Worm (Caenorhabditis elegans) whole organism, L4 larva: Measurements from ENCODE around the gene srt-17.

Experiments used
- F37D6.2 ChIP-seq: sonication (generic microtip); optimal IDR thresholded peaks from 2 replicates; lab custom pipeline; 2016; ENCODE audit warnings: mild to moderate bottlenecking, missing genetic modification characterization, missing compliant biosample characterization
- T26A8.4 ChIP-seq: fragments of 200-800 bp; sonication (Bioruptor generic); IDR thresholded peaks from 2 replicates; pipeline ENCODE4 v1.3.6; 2022; ENCODE audit warnings: missing genetic modification characterization, missing compliant biosample characterization
- Y105C5A.15 ChIP-seq: fragments of 200-800 bp; sonication (Bioruptor generic); IDR thresholded peaks from 2 replicates; pipeline ENCODE4 v1.3.6; 2022; ENCODE audit warnings: missing genetic modification characterization, missing compliant biosample characterization
- Y48G9A.11 ChIP-seq: fragments of 200-800 bp; sonication (Bioruptor generic); IDR thresholded peaks from 2 replicates; pipeline ENCODE4 v1.3.6; 2022; ENCODE audit warnings: missing genetic modification reagents, missing genetic modification characterization, missing compliant biosample characterization
- aha-1 ChIP-seq: fragments of 150-350 bp; peaks from one replicate; lab custom pipeline; 2014; ENCODE audit warnings: missing biosample characterization, missing genetic modification characterization
- aly-2 ChIP-seq: sonication (generic microtip); optimal IDR thresholded peaks from 2 replicates; lab custom pipeline; 2018; ENCODE audit warnings: missing biosample characterization, missing genetic modification characterization
- arid-1 ChIP-seq: fragments of 200-800 bp; sonication (Bioruptor generic); conservative IDR thresholded peaks from 2 replicates; pipeline ENCODE4 v1.3.6; 2022; ENCODE audit warnings: missing genetic modification reagents, missing genetic modification characterization, missing compliant biosample characterization
- ceh-20 ChIP-seq: fragments of 200-800 bp; sonication (Bioruptor generic); IDR thresholded peaks from 2 replicates; pipeline ENCODE4 v1.3.6; 2022; ENCODE audit warnings: missing genetic modification reagents, missing genetic modification characterization, missing compliant biosample characterization
- ceh-28 ChIP-seq: fragments of 150-350 bp; optimal IDR thresholded peaks from 2 replicates; lab custom pipeline; 2014; ENCODE audit warnings: missing biosample characterization, missing genetic modification reagents, missing genetic modification characterization
- ces-1 ChIP-seq: fragments of 150-350 bp; sonication (generic microtip); optimal IDR thresholded peaks from 4 replicates; lab custom pipeline; 2014; ENCODE audit warnings: missing biosample characterization, missing genetic modification reagents, missing genetic modification characterization
- cey-2 ChIP-seq: sonication (generic microtip); optimal IDR thresholded peaks from 3 replicates; lab custom pipeline; 2017; ENCODE audit warnings: missing genetic modification characterization, mild to moderate bottlenecking, missing compliant biosample characterization, antibody characterized with exemption, borderline replicate concordance; ENCODE audit not compliant: insufficient read depth
- daf-12 ChIP-seq: fragments of 150-350 bp; optimal IDR thresholded peaks from 2 replicates; lab custom pipeline; 2014; ENCODE audit warnings: missing biosample characterization, missing genetic modification reagents, missing genetic modification characterization
- daf-8 ChIP-seq: fragments of 200-800 bp; sonication (Bioruptor generic); IDR thresholded peaks from 2 replicates; pipeline ENCODE4 v1.3.6; 2022; ENCODE audit warnings: missing genetic modification characterization, missing compliant biosample characterization
- dmd-6 ChIP-seq: fragments of 200-800 bp; sonication (Bioruptor generic); IDR thresholded peaks from 2 replicates; pipeline ENCODE4 v1.3.6; 2022; ENCODE audit warnings: missing genetic modification reagents, missing genetic modification characterization, missing compliant biosample characterization
- dpl-1 ChIP-seq: fragments of 150-350 bp; optimal IDR thresholded peaks from 2 replicates; lab custom pipeline; 2014; ENCODE audit warnings: missing biosample characterization, missing genetic modification reagents, missing genetic modification characterization
- egl-27 ChIP-seq: sonication (generic microtip); optimal IDR thresholded peaks from 3 replicates; lab custom pipeline; 2017; ENCODE audit warnings: missing biosample characterization, missing genetic modification reagents, missing genetic modification characterization
- fkh-10 ChIP-seq: fragments of 150-350 bp; optimal IDR thresholded peaks from 2 replicates; lab custom pipeline; 2014; ENCODE audit warnings: missing biosample characterization, missing genetic modification reagents, missing genetic modification characterization
- hif-1 ChIP-seq, 2 experiments: sonication (generic microtip); optimal IDR thresholded peaks; 2 replicates each; lab custom pipeline; 2016 to 2017; ENCODE audit warnings: missing compliant biosample characterization in 2 of 2, missing genetic modification characterization in 2 of 2, missing genetic modification reagents in 2 of 2, missing genotype in 2 of 2, mild to moderate bottlenecking in 1 of 2
- hmg-1.1 ChIP-seq: fragments of 200-800 bp; sonication (Bioruptor generic); IDR thresholded peaks from 2 replicates; pipeline ENCODE4 v1.3.6; 2022; ENCODE audit warnings: missing genetic modification reagents, missing genetic modification characterization, missing compliant biosample characterization
- lim-7 ChIP-seq: fragments of 200-800 bp; sonication (Bioruptor generic); IDR thresholded peaks from 2 replicates; pipeline ENCODE4 v1.3.6; 2022; ENCODE audit warnings: missing genetic modification characterization, missing compliant biosample characterization
- lin-15B ChIP-seq: fragments of 150-350 bp; sonication (generic microtip); optimal IDR thresholded peaks from 3 replicates; lab custom pipeline; 2014; ENCODE audit warnings: missing biosample characterization, missing genetic modification characterization
- lsy-2 ChIP-seq, 2 experiments: fragments of 150-350 bp in 1 of 2; sonication (generic microtip) in 1 of 2; optimal IDR thresholded peaks; 2 replicates each; lab custom pipeline; 2014 to 2017; ENCODE audit warnings: missing biosample characterization in 2 of 2, missing genetic modification characterization in 2 of 2
- madf-5 ChIP-seq, 2 experiments: fragments of 200-800 bp; sonication (Bioruptor generic); IDR thresholded peaks; 2 replicates each; pipeline ENCODE4 v1.3.6; 2022; ENCODE audit warnings: missing compliant biosample characterization in 2 of 2, missing genetic modification characterization in 2 of 2
- mdt-29 ChIP-seq: fragments of 200-800 bp; sonication (Bioruptor generic); IDR thresholded peaks from 2 replicates; pipeline ENCODE4 v1.3.6; 2022; ENCODE audit warnings: missing genetic modification reagents, missing genetic modification characterization, missing compliant biosample characterization
- mep-1 ChIP-seq: fragments of 150-350 bp; sonication (generic microtip); optimal IDR thresholded peaks from 3 replicates; lab custom pipeline; 2014; ENCODE audit warnings: missing biosample characterization, missing genetic modification characterization
- nhr-237 ChIP-seq: sonication (generic microtip); optimal IDR thresholded peaks from 2 replicates; lab custom pipeline; 2017; ENCODE audit warnings: missing biosample characterization, missing genetic modification characterization
- nhr-28 ChIP-seq: fragments of 150-350 bp; optimal IDR thresholded peaks from 2 replicates; lab custom pipeline; 2014; ENCODE audit warnings: missing biosample characterization, missing genetic modification characterization
- nhr-41 ChIP-seq: fragments of 200-800 bp; sonication (Bioruptor generic); IDR thresholded peaks from 2 replicates; pipeline ENCODE4 v1.3.6; 2022; ENCODE audit warnings: missing genetic modification reagents, missing genetic modification characterization, missing compliant biosample characterization
- nhr-77 ChIP-seq: fragments of 150-350 bp; optimal IDR thresholded peaks from 2 replicates; lab custom pipeline; 2014; ENCODE audit warnings: missing biosample characterization, missing genetic modification characterization
- pha-4 ChIP-seq, 2 experiments: fragments of 150-350 bp in 1 of 2; fragments of 200-800 bp in 1 of 2; sonication (Bioruptor generic) in 1 of 2; IDR thresholded peaks in 1 of 2; optimal IDR thresholded peaks in 1 of 2; 2 replicates each; pipeline versions ENCODE4 v1.3.6 to Lab custom; 2014 to 2022; ENCODE audit warnings: missing genetic modification characterization in 2 of 2, missing genetic modification reagents in 2 of 2, missing biosample characterization in 1 of 2, missing compliant biosample characterization in 1 of 2
- php-3 ChIP-seq: fragments of 200-800 bp; sonication (Bioruptor generic); IDR thresholded peaks from 2 replicates; pipeline ENCODE4 v1.3.6; 2022; ENCODE audit warnings: missing genetic modification reagents, missing genetic modification characterization, missing compliant biosample characterization
- rbr-2 ChIP-seq: sonication (generic microtip); optimal IDR thresholded peaks from 2 replicates; lab custom pipeline; 2016; ENCODE audit warnings: missing genotype, missing genetic modification characterization, missing compliant biosample characterization
- skn-1 ChIP-seq: fragments of 150-350 bp; optimal IDR thresholded peaks from 2 replicates; lab custom pipeline; 2014; ENCODE audit warnings: missing biosample characterization, missing genetic modification characterization
- snpc-4 ChIP-seq: fragments of 150-350 bp; optimal IDR thresholded peaks from 2 replicates; lab custom pipeline; 2014; ENCODE audit warnings: missing biosample characterization, missing genetic modification characterization
- spr-3 ChIP-seq: fragments of 200-800 bp; sonication (Bioruptor generic); optimal IDR thresholded peaks from 2 replicates; lab custom pipeline; 2018; ENCODE audit warnings: mild to moderate bottlenecking, missing genetic modification characterization, missing compliant biosample characterization
- tag-97 ChIP-seq: fragments of 200-800 bp; sonication (Bioruptor generic); IDR thresholded peaks from 2 replicates; pipeline ENCODE4 v1.3.6; 2022; ENCODE audit warnings: missing genetic modification characterization, missing compliant biosample characterization
- unc-130 ChIP-seq: sonication (generic microtip); optimal IDR thresholded peaks from 2 replicates; lab custom pipeline; 2016; ENCODE audit warnings: missing genetic modification reagents, missing genetic modification characterization, missing compliant biosample characterization
- zag-1 ChIP-seq: fragments of 150-350 bp; optimal IDR thresholded peaks from 2 replicates; lab custom pipeline; 2014; ENCODE audit warnings: missing biosample characterization, missing genetic modification characterization
- zfp-3 ChIP-seq: fragments of 200-800 bp; sonication (Bioruptor generic); conservative IDR thresholded peaks from 2 replicates; pipeline ENCODE4 v1.3.6; 2022; ENCODE audit warnings: missing genetic modification reagents, missing genetic modification characterization, missing compliant biosample characterization
- zip-2 ChIP-seq: fragments of 150-350 bp; optimal IDR thresholded peaks from 2 replicates; lab custom pipeline; 2014; ENCODE audit warnings: missing biosample characterization, missing genetic modification characterization
- ztf-7 ChIP-seq: fragments of 150-350 bp; optimal IDR thresholded peaks from 2 replicates; lab custom pipeline; 2014; ENCODE audit warnings: missing biosample characterization, missing genetic modification characterization

The srt-17 gene

ce11 chrV:654402-654801, 29.6 kb upstream of the srt-17 start, which contains the start of gene srj-6:
TSS of gene srj-6 (minus strand) at chrV:654502.
- TF ChIP-seq pha-4 (GFP tag; IDR thresholded peaks at IDR 0.05; lab: Robert Waterston, UW) (no peak), pha-4 (tag; optimal IDR thresholded peaks at IDR 0.05; lab: Kevin White, UChicago) (no peak), nhr-77 (tag; lab: Kevin White, UChicago) (no peak), ceh-20 (GFP tag; lab: Robert Waterston, UW) (no peak), Y48G9A.11 (GFP tag; lab: Robert Waterston, UW) (no peak), nhr-41 (GFP tag; lab: Robert Waterston, UW) (no peak)
- TF ChIP-seq, all 104 proteins: peak for 0

- TF ChIP-seq daf-12 (tag; lab: Kevin White, UChicago): no peak
- TF ChIP-seq lin-15B (tag; lab: Kevin White, UChicago): no peak
- TF ChIP-seq spr-3 (GFP tag; lab: Kevin White, UChicago): no peak
- no peak for TF ChIP-seq Y105C5A.15 (GFP tag; lab: Robert Waterston, UW)
- no peak for TF ChIP-seq tag-97 (GFP tag; lab: Robert Waterston, UW)
- TF ChIP-seq mep-1 (tag; lab: Kevin White, UChicago): no peak
- no peak for TF ChIP-seq lsy-2 (tag; optimal IDR thresholded peaks at IDR 0.05; lab: Kevin White, UChicago)
- TF ChIP-seq nhr-28: no peak
- no peak for TF ChIP-seq T26A8.4 (GFP tag; lab: Robert Waterston, UW)
- TF ChIP-seq daf-8: no peak
- TF ChIP-seq egl-27 (tag; lab: Kevin White, UChicago): no peak
- no peak for TF ChIP-seq cey-2 (tag; lab: Kevin White, UChicago)
- no peak for TF ChIP-seq hif-1 (tag; optimal IDR thresholded peaks at IDR 0.05; lab: Kevin White, UChicago)
- TF ChIP-seq zip-2 (tag; lab: Kevin White, UChicago): no peak
- TF ChIP-seq dmd-6 (GFP tag; lab: Robert Waterston, UW): no peak
- TF ChIP-seq zag-1: no peak
- TF ChIP-seq php-3: no peak
- no peak for TF ChIP-seq fkh-10 (GFP tag; lab: Kevin White, UChicago)
- TF ChIP-seq ceh-28 (tag; lab: Kevin White, UChicago): no peak
Measured at ce11 chrV:652940-653339, 28.1 kb upstream of the srt-17 start, which contains the start of gene srj-5. TSS of gene srj-5 (minus strand) at chrV:653040.

- TF ChIP-seq hmg-1.1: no peak
- TF ChIP-seq hif-1 (tag; optimal IDR thresholded peaks at IDR 0.05; lab: Kevin White, UChicago): no peak
- TF ChIP-seq T26A8.4 (GFP tag; lab: Robert Waterston, UW): no peak
- TF ChIP-seq unc-130 (GFP tag; lab: Kevin White, UChicago): no peak
- TF ChIP-seq ztf-7 (tag; lab: Kevin White, UChicago): no peak
- TF ChIP-seq Y48G9A.11 (GFP tag; lab: Robert Waterston, UW): no peak
- no peak for TF ChIP-seq snpc-4 (tag; lab: Kevin White, UChicago)
- TF ChIP-seq rbr-2 (tag; lab: Kevin White, UChicago): no peak
- TF ChIP-seq, all 104 proteins: peak for 0
Measured at ce11 chrV:646888-647287, 22.1 kb upstream of the srt-17 start, which contains the start of gene ugt-42. TSS of gene ugt-42 (plus strand) at chrV:647188.

- no peak for TF ChIP-seq ztf-7 (tag; lab: Kevin White, UChicago)
- no peak for TF ChIP-seq dpl-1
- TF ChIP-seq aly-2 (tag; lab: Kevin White, UChicago): no peak
- no peak for TF ChIP-seq arid-1 (GFP tag; lab: Robert Waterston, UW)
- TF ChIP-seq zfp-3 (GFP tag; lab: Robert Waterston, UW): no peak
- TF ChIP-seq mdt-29 (GFP tag; lab: Robert Waterston, UW): no peak
- TF ChIP-seq madf-5 (GFP tag; IDR thresholded peaks at IDR 0.05; lab: Robert Waterston, UW): no peak
- TF ChIP-seq F37D6.2 (tag; lab: Kevin White, UChicago): no peak
- no peak for TF ChIP-seq zag-1
- TF ChIP-seq lim-7 (GFP tag; lab: Robert Waterston, UW): no peak
- TF ChIP-seq nhr-237 (tag; lab: Kevin White, UChicago): no peak
- no peak for TF ChIP-seq skn-1 (tag; lab: Kevin White, UChicago)
- no peak for TF ChIP-seq ces-1 (GFP tag; lab: Kevin White, UChicago)
- no peak for TF ChIP-seq aha-1 (tag; lab: Kevin White, UChicago)
Measured at ce11 chrV:646129-646528, 21.3 kb upstream of the srt-17 start, which contains the start of gene F48G7.12. TSS of gene F48G7.12 (minus strand) at chrV:646229.
